Worm (Caenorhabditis elegans) whole organism, mixed stage, embryonic: Measurements from ENCODE around the gene Y102F5A.1.

Experiments used
- M03D4.4 ChIP-seq: sonication (generic microtip); optimal IDR thresholded peaks from 2 replicates; lab custom pipeline; 2017; ENCODE audit warnings: mild to moderate bottlenecking, missing genetic modification characterization, missing compliant biosample characterization
- bed-3 ChIP-seq: fragments of 200-800 bp; sonication (Bioruptor generic); optimal IDR thresholded peaks from 3 replicates; lab custom pipeline; 2018; ENCODE audit warnings: mild to moderate bottlenecking, missing genetic modification characterization, moderate library complexity, missing compliant biosample characterization
- blmp-1 ChIP-seq: fragments of 150-350 bp; optimal IDR thresholded peaks from 2 replicates; lab custom pipeline; 2014; ENCODE audit warnings: missing biosample characterization, missing genetic modification characterization
- ceh-39 ChIP-seq: fragments of 150-350 bp; optimal IDR thresholded peaks from 2 replicates; lab custom pipeline; 2014; ENCODE audit warnings: missing biosample characterization, missing genetic modification characterization
- ceh-43 ChIP-seq: fragments of 200-800 bp; sonication (Bioruptor generic); optimal IDR thresholded peaks from 2 replicates; lab custom pipeline; 2018; ENCODE audit warnings: mild to moderate bottlenecking, missing genetic modification characterization, moderate library complexity, missing compliant biosample characterization
- ceh-83 ChIP-seq: fragments of 200-800 bp; sonication (Bioruptor generic); optimal IDR thresholded peaks from 2 replicates; lab custom pipeline; 2018; ENCODE audit warnings: mild to moderate bottlenecking, missing genetic modification characterization, missing compliant biosample characterization
- ces-1 ChIP-seq: fragments of 150-350 bp; optimal IDR thresholded peaks from 2 replicates; lab custom pipeline; 2014; ENCODE audit warnings: missing biosample characterization, missing genetic modification reagents, missing genetic modification characterization
- cnd-1 ChIP-seq: fragments of 200-800 bp; sonication (Bioruptor generic); optimal IDR thresholded peaks from 2 replicates; lab custom pipeline; 2018; ENCODE audit warnings: mild to moderate bottlenecking, missing genetic modification characterization, missing compliant biosample characterization
- elt-1 ChIP-seq: sonication (generic microtip); optimal IDR thresholded peaks from 2 replicates; lab custom pipeline; 2017; ENCODE audit warnings: missing genetic modification characterization, mild to moderate bottlenecking, missing compliant biosample characterization, antibody characterized with exemption, moderate library complexity, borderline replicate concordance; ENCODE audit not compliant: insufficient read depth
- elt-3 ChIP-seq: fragments of 150-350 bp; optimal IDR thresholded peaks from 2 replicates; lab custom pipeline; 2014; ENCODE audit warnings: missing biosample characterization, missing genetic modification characterization
- flh-1 ChIP-seq: fragments of 200-800 bp; sonication (Bioruptor generic); optimal IDR thresholded peaks from 2 replicates; lab custom pipeline; 2018; ENCODE audit warnings: mild to moderate bottlenecking, missing genetic modification characterization, moderate library complexity, missing compliant biosample characterization
- ham-2 ChIP-seq: fragments of 200-800 bp; sonication (Bioruptor generic); optimal IDR thresholded peaks from 2 replicates; lab custom pipeline; 2018; ENCODE audit warnings: mild to moderate bottlenecking, missing genetic modification characterization, missing compliant biosample characterization
- hlh-1 ChIP-seq: fragments of 150-350 bp; optimal IDR thresholded peaks from 2 replicates; lab custom pipeline; 2014; ENCODE audit warnings: missing biosample characterization, missing genetic modification reagents, missing genetic modification characterization
- lin-13 ChIP-seq: fragments of 150-350 bp; optimal IDR thresholded peaks from 2 replicates; lab custom pipeline; 2014; ENCODE audit warnings: missing biosample characterization, missing genetic modification characterization
- lin-32 ChIP-seq: fragments of 200-800 bp; sonication (Bioruptor generic); optimal IDR thresholded peaks from 2 replicates; lab custom pipeline; 2018; ENCODE audit warnings: mild to moderate bottlenecking, missing genetic modification characterization, missing compliant biosample characterization
- lsy-2 ChIP-seq: fragments of 150-350 bp; optimal IDR thresholded peaks from 2 replicates; lab custom pipeline; 2014; ENCODE audit warnings: missing biosample characterization, missing genetic modification characterization
- mab-5 ChIP-seq: fragments of 150-350 bp; optimal IDR thresholded peaks from 2 replicates; lab custom pipeline; 2014; ENCODE audit warnings: missing biosample characterization, missing genetic modification characterization
- mep-1 ChIP-seq: fragments of 150-350 bp; optimal IDR thresholded peaks from 2 replicates; lab custom pipeline; 2017; ENCODE audit warnings: missing biosample characterization, missing genetic modification reagents, missing genetic modification characterization, inconsistent platforms
- nhr-12 ChIP-seq: fragments of 150-350 bp; optimal IDR thresholded peaks from 2 replicates; lab custom pipeline; 2014; ENCODE audit warnings: missing biosample characterization, missing genetic modification characterization
- nhr-2 ChIP-seq: fragments of 150-350 bp; optimal IDR thresholded peaks from 2 replicates; lab custom pipeline; 2014; ENCODE audit warnings: missing biosample characterization, missing genetic modification characterization
- nhr-237 ChIP-seq: fragments of 150-350 bp; optimal IDR thresholded peaks from 2 replicates; lab custom pipeline; 2014; ENCODE audit warnings: missing biosample characterization, missing genetic modification characterization
- nhr-28 ChIP-seq: fragments of 150-350 bp; optimal IDR thresholded peaks from 2 replicates; lab custom pipeline; 2014; ENCODE audit warnings: missing biosample characterization, missing genetic modification characterization
- nhr-76 ChIP-seq: sonication (generic microtip); optimal IDR thresholded peaks from 2 replicates; lab custom pipeline; 2017; ENCODE audit warnings: missing biosample characterization, missing genetic modification characterization
- pha-4 ChIP-seq: fragments of 150-350 bp; optimal IDR thresholded peaks from 2 replicates; lab custom pipeline; 2018; ENCODE audit warnings: missing biosample characterization, missing genetic modification reagents, missing genetic modification characterization
- sem-2 ChIP-seq: fragments of 200-800 bp; sonication (Bioruptor generic); optimal IDR thresholded peaks from 2 replicates; lab custom pipeline; 2018; ENCODE audit warnings: mild to moderate bottlenecking, missing genetic modification characterization, missing compliant biosample characterization
- snpc-4 ChIP-seq: fragments of 150-350 bp; optimal IDR thresholded peaks from 2 replicates; lab custom pipeline; 2014; ENCODE audit warnings: missing biosample characterization, missing genetic modification characterization
- sptf-1 ChIP-seq: sonication (generic microtip); optimal IDR thresholded peaks from 2 replicates; lab custom pipeline; 2017; ENCODE audit warnings: mild to moderate bottlenecking, missing genetic modification characterization, moderate library complexity, missing compliant biosample characterization
- tbx-8 ChIP-seq: fragments of 200-800 bp; sonication (Bioruptor generic); optimal IDR thresholded peaks from 2 replicates; lab custom pipeline; 2018; ENCODE audit warnings: mild to moderate bottlenecking, missing genetic modification characterization, moderate library complexity, missing compliant biosample characterization
- unc-120 ChIP-seq: sonication (generic microtip); optimal IDR thresholded peaks from 2 replicates; lab custom pipeline; 2017; ENCODE audit warnings: missing genetic modification characterization, missing compliant biosample characterization; ENCODE audit not compliant: poor library complexity, severe bottlenecking
- unc-39 ChIP-seq: fragments of 150-350 bp; optimal IDR thresholded peaks from 2 replicates; lab custom pipeline; 2014; ENCODE audit warnings: missing biosample characterization, missing genetic modification characterization
- unc-62 ChIP-seq: fragments of 150-350 bp; optimal IDR thresholded peaks from 2 replicates; lab custom pipeline; 2014; ENCODE audit warnings: missing biosample characterization, missing genetic modification reagents, missing genetic modification characterization
- zip-8 ChIP-seq: fragments of 150-350 bp; optimal IDR thresholded peaks from 2 replicates; lab custom pipeline; 2014; ENCODE audit warnings: missing biosample characterization, missing genetic modification characterization
- ztf-11 ChIP-seq: fragments of 150-350 bp; optimal IDR thresholded peaks from 2 replicates; lab custom pipeline; 2014; ENCODE audit warnings: missing biosample characterization, missing genetic modification characterization

Gene Y102F5A.1

ce11 chrX:11821159-11821720 lies 37.1 kb upstream of the Y102F5A.1 start:
- TF ChIP-seq elt-1 (no peak), bed-3 (GFP tag; lab: Kevin White, UChicago) (no peak), hlh-1 (peak; percentile 31), nhr-12 (tag; lab: Kevin White, UChicago) (no peak), ceh-83 (no peak), unc-120 (peak; percentile 69)
- TF ChIP-seq, all 35 proteins: peak for 2

DNA sequence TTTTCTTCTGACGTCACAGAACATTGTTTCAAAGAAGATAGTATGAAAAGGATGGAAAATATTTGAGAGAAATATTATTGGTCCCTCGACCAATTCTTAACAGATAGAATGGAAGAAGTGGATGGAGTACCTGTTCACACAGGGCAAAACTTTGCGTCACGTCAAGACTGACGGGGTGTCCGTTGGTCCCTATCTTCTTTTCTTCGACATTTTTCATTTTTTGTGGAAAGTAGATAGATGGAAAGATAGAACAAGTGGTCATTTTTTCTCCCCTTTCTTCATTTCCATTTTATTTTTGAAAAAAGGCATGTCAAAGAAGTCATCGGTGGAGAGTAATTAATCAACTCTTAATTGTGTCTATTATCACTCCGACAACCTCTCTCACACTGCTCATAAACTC lies 34.6 kb upstream of the Y102F5A.1 start:
- TF ChIP-seq lin-13 (tag; lab: Kevin White, UChicago) (no peak), nhr-237 (no peak), snpc-4 (tag; lab: Kevin White, UChicago) (no peak), blmp-1 (tag; lab: Kevin White, UChicago) (no peak), ztf-11 (tag; lab: Kevin White, UChicago) (no peak), hlh-1 (peak; percentile 9), ham-2 (no peak), flh-1 (GFP tag; lab: Kevin White, UChicago) (no peak), ceh-43 (no peak), sptf-1 (tag; lab: Kevin White, UChicago) (no peak), mep-1 (no peak), nhr-2 (no peak), lsy-2 (tag; lab: Kevin White, UChicago) (no peak), ceh-39 (tag; lab: Kevin White, UChicago) (no peak), elt-1 (no peak), cnd-1 (tag; lab: Kevin White, UChicago) (no peak), nhr-76 (tag; lab: Kevin White, UChicago) (no peak), ces-1 (GFP tag; lab: Kevin White, UChicago) (no peak), pha-4 (tag; lab: Kevin White, UChicago) (no peak), unc-120 (peak; percentile 19), mab-5 (tag; lab: Kevin White, UChicago) (no peak), zip-8 (tag; lab: Kevin White, UChicago) (no peak), tbx-8 (GFP tag; lab: Kevin White, UChicago) (no peak), unc-62 (GFP tag; lab: Kevin White, UChicago) (peak; percentile 49), unc-39 (tag; lab: Kevin White, UChicago) (no peak), M03D4.4 (tag; lab: Kevin White, UChicago) (no peak)
- TF ChIP-seq, all 35 proteins: peak for 3

ce11 chrX:11816825-11817224 lies 32.7 kb upstream of the Y102F5A.1 start:
- TF ChIP-seq pha-4 (tag; lab: Kevin White, UChicago) (no peak), mep-1 (no peak), flh-1 (GFP tag; lab: Kevin White, UChicago) (no peak), lin-32 (no peak), ham-2 (no peak), blmp-1 (tag; lab: Kevin White, UChicago) (no peak), nhr-237 (no peak), sem-2 (GFP tag; lab: Kevin White, UChicago) (no peak), lsy-2 (tag; lab: Kevin White, UChicago) (no peak), ceh-39 (tag; lab: Kevin White, UChicago) (no peak), mab-5 (tag; lab: Kevin White, UChicago) (no peak), unc-39 (tag; lab: Kevin White, UChicago) (no peak), ceh-43 (no peak), nhr-12 (tag; lab: Kevin White, UChicago) (no peak), nhr-28 (no peak), elt-3 (no peak)

ce11 chrX:11814667-11815066 lies 30.5 kb upstream of the Y102F5A.1 start, which contains the start of gene C34E11.2:
TSS of gene C34E11.2 (minus strand) at chrX:11814750.
- TF ChIP-seq cnd-1 (tag; lab: Kevin White, UChicago) (no peak), unc-62 (GFP tag; lab: Kevin White, UChicago) (no peak), blmp-1 (tag; lab: Kevin White, UChicago) (no peak), sptf-1 (tag; lab: Kevin White, UChicago) (no peak), unc-120 (no peak), snpc-4 (tag; lab: Kevin White, UChicago) (no peak), nhr-28 (no peak), zip-8 (tag; lab: Kevin White, UChicago) (no peak)
